Fruit fly (Drosophila melanogaster) whole organism, embryonic: ENCODE measurements around the gene CG17549.

Experiments used
- Adf1 ChIP-seq: fragments of 200-800 bp; sonication (Bioruptor generic); IDR thresholded peaks from 2 replicates; pipeline ENCODE4 v1.3.6; 2022; ENCODE audit warnings: missing biosample characterization, missing genetic modification characterization
- BEAF-32 ChIP-seq: fragments of 200-800 bp; sonication (Bioruptor generic); optimal IDR thresholded peaks from 3 replicates; lab custom pipeline; 2017; ENCODE audit warnings: missing biosample characterization, missing genetic modification characterization, mild to moderate bottlenecking, moderate library complexity, missing genetic modification reagents
- CG12071 ChIP-seq: fragments of 200-800 bp; sonication (Bioruptor generic); optimal IDR thresholded peaks from 3 replicates; lab custom pipeline; 2018; ENCODE audit warnings: missing biosample characterization, mild to moderate bottlenecking, missing genetic modification characterization
- CG12769 ChIP-seq: fragments of 200-800 bp; sonication (Bioruptor generic); optimal IDR thresholded peaks from 2 replicates; lab custom pipeline; 2019; ENCODE audit warnings: missing biosample characterization, mild to moderate bottlenecking, missing genetic modification characterization, moderate library complexity
- CG12942 ChIP-seq: fragments of 200-800 bp; sonication (Bioruptor generic); optimal IDR thresholded peaks from 3 replicates; lab custom pipeline; 2016; ENCODE audit warnings: missing biosample characterization, missing genetic modification characterization
- CG14050 ChIP-seq: fragments of 200-800 bp; sonication (Bioruptor generic); IDR thresholded peaks from 3 replicates; pipeline ENCODE4 v1.3.6; 2022; ENCODE audit warnings: missing biosample characterization, missing genetic modification characterization
- CG18476 ChIP-seq: fragments of 200-800 bp; sonication (Bioruptor generic); optimal IDR thresholded peaks from 2 replicates; lab custom pipeline; 2016; ENCODE audit warnings: missing biosample characterization, mild to moderate bottlenecking, missing genetic modification characterization
- CG2678 ChIP-seq: fragments of 200-800 bp; sonication (Bioruptor generic); optimal IDR thresholded peaks from 3 replicates; lab custom pipeline; 2019; ENCODE audit warnings: missing biosample characterization, mild to moderate bottlenecking, missing genetic modification characterization, moderate library complexity
- CG3065 ChIP-seq: fragments of 200-800 bp; sonication (Bioruptor generic); optimal IDR thresholded peaks from 2 replicates; lab custom pipeline; 2016; ENCODE audit warnings: missing biosample characterization, missing genetic modification characterization
- CG32772 ChIP-seq: fragments of 200-800 bp; sonication (Bioruptor generic); IDR thresholded peaks from 2 replicates; pipeline ENCODE4 v1.3.6; 2022; ENCODE audit warnings: missing biosample characterization, missing genetic modification characterization
- CG3726 ChIP-seq: fragments of 200-800 bp; sonication (Bioruptor generic); IDR thresholded peaks from 3 replicates; pipeline ENCODE4, ENCODE4 v1.3.6; 2022; ENCODE audit warnings: missing biosample characterization, missing genetic modification characterization
- CG3995 ChIP-seq: fragments of 200-800 bp; sonication (Bioruptor generic); optimal IDR thresholded peaks from 3 replicates; lab custom pipeline; 2016; ENCODE audit warnings: missing biosample characterization, missing genetic modification characterization
- CG4404 ChIP-seq: fragments of 200-800 bp; sonication (Bioruptor generic); IDR thresholded peaks from 2 replicates; pipeline ENCODE4 v1.3.6; 2022; ENCODE audit warnings: missing biosample characterization, missing genetic modification characterization
- CG4617 ChIP-seq: fragments of 200-800 bp; sonication (Bioruptor generic); optimal IDR thresholded peaks from 3 replicates; lab custom pipeline; 2016; ENCODE audit warnings: missing biosample characterization, missing genetic modification characterization, borderline replicate concordance
- CG5953 ChIP-seq: fragments of 200-800 bp; sonication (Bioruptor generic); IDR thresholded peaks from 2 replicates; pipeline ENCODE4 v1.3.6; 2022; ENCODE audit warnings: missing biosample characterization, missing genetic modification characterization
- CG6175 ChIP-seq: fragments of 200-800 bp; sonication (Bioruptor generic); IDR thresholded peaks from 3 replicates; pipeline ENCODE4 v1.3.6; 2022; ENCODE audit warnings: missing biosample characterization, missing genetic modification characterization
- CG6791 ChIP-seq: fragments of 200-800 bp; sonication (Bioruptor generic); IDR thresholded peaks from 3 replicates; pipeline ENCODE4 v1.3.6; 2022; ENCODE audit warnings: missing biosample characterization, missing genetic modification characterization; ENCODE audit not compliant: partially characterized antibody
- CG7372 ChIP-seq: fragments of 200-800 bp; sonication (Bioruptor generic); IDR thresholded peaks from 2 replicates; pipeline ENCODE4 v1.3.6; 2022; ENCODE audit warnings: missing biosample characterization, missing genetic modification characterization
- CG7839 ChIP-seq: fragments of 200-800 bp; sonication (Bioruptor generic); optimal IDR thresholded peaks from 3 replicates; lab custom pipeline; 2018; ENCODE audit warnings: missing biosample characterization, mild to moderate bottlenecking, missing genetic modification characterization, moderate library complexity
- CG7987 ChIP-seq: fragments of 200-800 bp; sonication (Bioruptor generic); optimal IDR thresholded peaks from 2 replicates; lab custom pipeline; 2018; ENCODE audit warnings: missing biosample characterization, mild to moderate bottlenecking, missing genetic modification characterization, moderate library complexity
- CG8765 ChIP-seq: fragments of 200-800 bp; sonication (Bioruptor generic); IDR thresholded peaks from 2 replicates; pipeline ENCODE4 v1.3.6; 2022; ENCODE audit warnings: missing biosample characterization, missing genetic modification characterization
- CTCF ChIP-seq: fragments of 200-800 bp; sonication (Bioruptor generic); optimal IDR thresholded peaks from 2 replicates; lab custom pipeline; 2017; ENCODE audit warnings: missing biosample characterization, mild to moderate bottlenecking, missing genetic modification characterization, moderate library complexity
- Dad ChIP-seq: fragments of 200-800 bp; sonication (Bioruptor generic); optimal IDR thresholded peaks from 3 replicates; lab custom pipeline; 2016; ENCODE audit warnings: missing biosample characterization, missing genetic modification characterization
- Drgx ChIP-seq: fragments of 200-800 bp; sonication (Bioruptor generic); IDR thresholded peaks from 2 replicates; pipeline ENCODE4 v1.3.6; 2022; ENCODE audit warnings: missing biosample characterization, missing genetic modification characterization
- Ets97D ChIP-seq: fragments of 200-800 bp; sonication (Bioruptor generic); optimal IDR thresholded peaks from 3 replicates; lab custom pipeline; 2016; ENCODE audit warnings: missing biosample characterization, missing genetic modification characterization
- Hr3 ChIP-seq: fragments of 200-800 bp; sonication (Bioruptor generic); optimal IDR thresholded peaks from 3 replicates; lab custom pipeline; 2016; ENCODE audit warnings: missing biosample characterization, missing genetic modification characterization
- MTF-1 ChIP-seq: fragments of 200-800 bp; sonication (Bioruptor generic); optimal IDR thresholded peaks from 2 replicates; lab custom pipeline; 2018; ENCODE audit warnings: missing biosample characterization, mild to moderate bottlenecking, missing genetic modification characterization, borderline replicate concordance
- NfI ChIP-seq: fragments of 200-800 bp; sonication (Bioruptor generic); optimal IDR thresholded peaks from 3 replicates; lab custom pipeline; 2018; ENCODE audit warnings: missing biosample characterization, mild to moderate bottlenecking, missing genetic modification characterization, moderate library complexity
- Optix ChIP-seq: fragments of 200-800 bp; sonication (Bioruptor generic); IDR thresholded peaks from 3 replicates; pipeline ENCODE4 v1.3.6; 2022; ENCODE audit warnings: missing biosample characterization, missing genetic modification characterization
- Poxn ChIP-seq: fragments of 200-800 bp; sonication (Bioruptor generic); IDR thresholded peaks from 2 replicates; pipeline ENCODE4 v1.3.6; 2022; ENCODE audit warnings: missing biosample characterization, missing genetic modification characterization
- Sry-δ ChIP-seq: fragments of 200-800 bp; sonication (Bioruptor generic); optimal IDR thresholded peaks from 2 replicates; lab custom pipeline; 2016; ENCODE audit warnings: missing biosample characterization, missing genetic modification characterization
- Stat92E ChIP-seq, 3 experiments: fragments of >200 bp in 2 of 3; fragments of 200-800 bp in 1 of 3; sonication (Bioruptor generic) in 1 of 3; optimal IDR thresholded peaks; 2 replicates each; lab custom pipeline; 2017 to 2019; ENCODE audit warnings: missing biosample characterization in 3 of 3, missing genetic modification characterization in 3 of 3, mild to moderate bottlenecking in 1 of 3, moderate library complexity in 1 of 3
- bowl ChIP-seq: fragments of 200-800 bp; sonication (Bioruptor generic); IDR thresholded peaks from 2 replicates; pipeline ENCODE4 v1.3.6; 2022; ENCODE audit warnings: missing biosample characterization, missing genetic modification characterization
- cato ChIP-seq: fragments of 200-800 bp; sonication (Bioruptor generic); optimal IDR thresholded peaks from 2 replicates; lab custom pipeline; 2016; ENCODE audit warnings: missing biosample characterization, missing genetic modification characterization, borderline replicate concordance
- eyg ChIP-seq: fragments of 200-800 bp; sonication (Bioruptor generic); optimal IDR thresholded peaks from 3 replicates; lab custom pipeline; 2016; ENCODE audit warnings: missing biosample characterization, missing genetic modification characterization
- gem ChIP-seq: fragments of 200-800 bp; sonication (Bioruptor generic); optimal IDR thresholded peaks from 2 replicates; lab custom pipeline; 2019; ENCODE audit warnings: missing biosample characterization, mild to moderate bottlenecking, missing genetic modification characterization, moderate library complexity
- jumu ChIP-seq: fragments of 200-800 bp; sonication (Bioruptor generic); optimal IDR thresholded peaks from 3 replicates; lab custom pipeline; 2016; ENCODE audit warnings: missing biosample characterization, missing genetic modification characterization
- lmd ChIP-seq: fragments of 200-800 bp; sonication (Bioruptor generic); IDR thresholded peaks from 2 replicates; pipeline ENCODE4 v1.3.6; 2022; ENCODE audit warnings: missing biosample characterization, missing genetic modification characterization
- nmo ChIP-seq: fragments of 200-800 bp; sonication (Bioruptor generic); optimal IDR thresholded peaks from 2 replicates; lab custom pipeline; 2018; ENCODE audit warnings: missing biosample characterization, mild to moderate bottlenecking, missing genetic modification characterization, moderate library complexity
- otp ChIP-seq: fragments of 200-800 bp; sonication (Bioruptor generic); IDR thresholded peaks from 3 replicates; pipeline ENCODE4, ENCODE4 v1.3.6; 2022; ENCODE audit warnings: missing biosample characterization, missing genetic modification characterization
- pnt ChIP-seq: fragments of 200-800 bp; sonication (Bioruptor generic); optimal IDR thresholded peaks from 3 replicates; lab custom pipeline; 2016; ENCODE audit warnings: missing biosample characterization, missing genetic modification characterization
- run ChIP-seq: fragments of 200-800 bp; sonication (Bioruptor generic); optimal IDR thresholded peaks from 3 replicates; lab custom pipeline; 2018; ENCODE audit warnings: missing biosample characterization, mild to moderate bottlenecking, missing genetic modification characterization
- sisA ChIP-seq: fragments of 200-800 bp; sonication (Bioruptor generic); IDR thresholded peaks from 2 replicates; pipeline ENCODE4 v1.3.6; 2022; ENCODE audit warnings: missing biosample characterization, missing genetic modification characterization
- slou ChIP-seq: fragments of 200-800 bp; sonication (Bioruptor generic); optimal IDR thresholded peaks from 3 replicates; lab custom pipeline; 2016; ENCODE audit warnings: missing biosample characterization, missing genetic modification characterization
- sqz ChIP-seq: fragments of 200-800 bp; sonication (Bioruptor generic); optimal IDR thresholded peaks from 3 replicates; lab custom pipeline; 2018; ENCODE audit warnings: missing biosample characterization, mild to moderate bottlenecking, missing genetic modification characterization
- sug ChIP-seq: fragments of 200-800 bp; optimal IDR thresholded peaks from 2 replicates; lab custom pipeline; 2019; ENCODE audit warnings: missing biosample characterization, mild to moderate bottlenecking, missing genetic modification characterization, moderate library complexity
- tx ChIP-seq: fragments of 200-800 bp; sonication (Bioruptor generic); optimal IDR thresholded peaks from 2 replicates; lab custom pipeline; 2016; ENCODE audit warnings: missing biosample characterization, missing genetic modification characterization
- yki ChIP-seq: fragments of >200 bp; optimal IDR thresholded peaks from 3 replicates; lab custom pipeline; 2018
- z ChIP-seq: fragments of 200-800 bp; sonication (Bioruptor generic); IDR thresholded peaks from 3 replicates; pipeline ENCODE4 v1.3.6; 2022; ENCODE audit warnings: missing biosample characterization, missing genetic modification characterization

CG17549 gene

dm6 chr2L:19416602-19417497 is 27.0 kb upstream of the CG17549 start, which contains the start of gene Lectin-galC1 (continued):
- TF ChIP-seq CG18476 (peak; percentile 81), tx (peak; percentile 84), otp (GFP tag; lab: Robert Waterston, UW) (peak; percentile 86), eyg (peak; percentile 73), CG7839 (tag; lab: Kevin White, UChicago) (peak; percentile 89), CG7372 (GFP tag; lab: Robert Waterston, UW) (peak; percentile 69), cato (GFP tag; lab: Kevin White, UChicago) (peak; percentile 67), CG3726 (GFP tag; lab: Robert Waterston, UW) (0 out of 3 replicates have a peak, but pooled peaks have one; percentile 81), CG12769 (tag; lab: Kevin White, UChicago) (peak; percentile 73), CG3065 (GFP tag; lab: Kevin White, UChicago) (peak; percentile 83), Adf1 (GFP tag; lab: Robert Waterston, UW) (0 out of 2 replicates have a peak, but pooled peaks have one; percentile 39), Hr3 (GFP tag; lab: Kevin White, UChicago) (peak; percentile 82), bowl (GFP tag; lab: Robert Waterston, UW) (peak; percentile 25; the same call in 1 of the 2 replicates), z (peak; percentile 33; the same call in 1 of the 3 replicates), Dad (GFP tag; lab: Kevin White, UChicago) (peak; percentile 84), CG5953 (peak; percentile 76), nmo (peak; percentile 89), CG4404 (GFP tag; lab: Robert Waterston, UW) (peak; percentile 77), jumu (GFP tag; lab: Kevin White, UChicago) (peak; percentile 88), CG14050 (peak; percentile 77), Sry-δ (peak; percentile 60), gem (tag; lab: Kevin White, UChicago) (peak; percentile 94), BEAF-32 (GFP tag; lab: Kevin White, UChicago) (no peak), Poxn (GFP tag; lab: Robert Waterston, UW) (0 out of 2 replicates have a peak, but pooled peaks have one; percentile 43), sqz (GFP tag; lab: Kevin White, UChicago) (peak; percentile 75), run (tag; lab: Kevin White, UChicago) (peak; percentile 83), Optix (GFP tag; lab: Robert Waterston, UW) (peak; percentile 84), Stat92E (GFP tag; optimal IDR thresholded peaks at IDR 0.05; lab: Kevin White, UChicago) (peak in 1 of 3 experiments; percentile 25), Drgx (GFP tag; lab: Robert Waterston, UW) (peak; percentile 86), CG7987 (peak; percentile 8), CG12071 (GFP tag; lab: Kevin White, UChicago) (peak; percentile 89), lmd (no peak; the same call in 1 of the 2 replicates), CG8765 (GFP tag; lab: Robert Waterston, UW) (no peak), CG6175 (GFP tag; lab: Robert Waterston, UW) (no peak), CG2678 (tag; lab: Kevin White, UChicago) (peak; percentile 88), CG12942 (GFP tag; lab: Kevin White, UChicago) (peak; percentile 82), sisA (GFP tag; lab: Robert Waterston, UW) (peak; percentile 88; the same call in 1 of the 2 replicates), NfI (peak; percentile 79), pnt (GFP tag; lab: Kevin White, UChicago) (peak; percentile 93), Ets97D (GFP tag; lab: Kevin White, UChicago) (peak; percentile 56), CG32772 (GFP tag; lab: Robert Waterston, UW) (peak; percentile 83), CG6791 (GFP tag; lab: Robert Waterston, UW) (no peak), CG3995 (GFP tag; lab: Kevin White, UChicago) (peak; percentile 0), CTCF (GFP tag; lab: Kevin White, UChicago) (peak; percentile 54), yki (lab: Kevin White, UChicago) (no peak), sug (tag; lab: Kevin White, UChicago) (peak; percentile 60), CG4617 (GFP tag; lab: Kevin White, UChicago) (peak; percentile 70), MTF-1 (GFP tag; lab: Kevin White, UChicago) (peak; percentile 80), slou (GFP tag; lab: Kevin White, UChicago) (peak; percentile 69)
